Fruit fly (Drosophila melanogaster) whole organism, prepupa: ENCODE measurements around the gene CG12362.
A peak's percentile ranks its signal among the peaks of the same experiment; 100 is the strongest.

Experiments
- CG10631 ChIP-seq: fragments of 200-800 bp; sonication (Bioruptor generic); optimal IDR thresholded peaks from 2 replicates; lab custom pipeline; 2016; ENCODE audit warnings: missing biosample characterization, missing genetic modification characterization
- CG11902 ChIP-seq: fragments of 200-800 bp; sonication (Bioruptor generic); optimal IDR thresholded peaks from 3 replicates; lab custom pipeline; 2016; ENCODE audit warnings: missing biosample characterization, missing genetic modification characterization
- CG32006 ChIP-seq: fragments of 200-800 bp; sonication (Bioruptor generic); optimal IDR thresholded peaks from 3 replicates; lab custom pipeline; 2017; ENCODE audit warnings: missing biosample characterization, mild to moderate bottlenecking, missing genetic modification characterization
- Sox102F ChIP-seq: fragments of 200-800 bp; sonication (Bioruptor generic); optimal IDR thresholded peaks from 2 replicates; lab custom pipeline; 2016; ENCODE audit warnings: missing biosample characterization, mild to moderate bottlenecking, missing genetic modification characterization

- TF ChIP-seq CG11902 (GFP tag; lab: Kevin White, UChicago): no peak
- TF ChIP-seq CG32006: peak; percentile 74
- no peak for TF ChIP-seq Sox102F
- no peak for TF ChIP-seq CG10631 (GFP tag; lab: Kevin White, UChicago)
Measured at dm6 chr3L:10390947-10391346, 21.7 kb upstream of the CG12362 start.
